Worm (Caenorhabditis elegans) whole organism, L3 larva: Measurements from ENCODE around the gene Y97E10AR.3.

ENCODE experiments used
- R02D3.7 ChIP-seq: fragments of 150-350 bp; optimal IDR thresholded peaks from 2 replicates; lab custom pipeline; 2014; ENCODE audit warnings: missing biosample characterization, missing genetic modification characterization
- ceh-9 ChIP-seq: sonication (generic microtip); optimal IDR thresholded peaks from 2 replicates; lab custom pipeline; 2018; ENCODE audit warnings: missing biosample characterization, missing genetic modification characterization
- fkh-10 ChIP-seq: sonication (generic microtip); optimal IDR thresholded peaks from 2 replicates; lab custom pipeline; 2017; ENCODE audit warnings: missing biosample characterization, missing genetic modification reagents, missing genetic modification characterization
- jun-1 ChIP-seq: fragments of 150-350 bp; optimal IDR thresholded peaks from 2 replicates; lab custom pipeline; 2014; ENCODE audit warnings: missing biosample characterization, missing genetic modification reagents, missing genetic modification characterization
- nhr-23 ChIP-seq: fragments of 150-350 bp; optimal IDR thresholded peaks from 2 replicates; lab custom pipeline; 2014; ENCODE audit warnings: missing biosample characterization, missing genetic modification reagents, missing genetic modification characterization
- nhr-237 ChIP-seq: fragments of 150-350 bp; optimal IDR thresholded peaks from 2 replicates; lab custom pipeline; 2014; ENCODE audit warnings: missing biosample characterization, missing genetic modification characterization
- sea-2 ChIP-seq: fragments of 150-350 bp; sonication (generic microtip); optimal IDR thresholded peaks from 4 replicates; lab custom pipeline; 2014; ENCODE audit warnings: missing biosample characterization, missing genetic modification reagents, missing genetic modification characterization
- unc-62 ChIP-seq: fragments of 150-350 bp; sonication (generic microtip); optimal IDR thresholded peaks from 4 replicates; lab custom pipeline; 2014; ENCODE audit warnings: missing biosample characterization, missing genetic modification reagents, missing genetic modification characterization
- ztf-11 ChIP-seq: fragments of 150-350 bp; optimal IDR thresholded peaks from 2 replicates; lab custom pipeline; 2014; ENCODE audit warnings: missing biosample characterization, missing genetic modification characterization

DNA sequence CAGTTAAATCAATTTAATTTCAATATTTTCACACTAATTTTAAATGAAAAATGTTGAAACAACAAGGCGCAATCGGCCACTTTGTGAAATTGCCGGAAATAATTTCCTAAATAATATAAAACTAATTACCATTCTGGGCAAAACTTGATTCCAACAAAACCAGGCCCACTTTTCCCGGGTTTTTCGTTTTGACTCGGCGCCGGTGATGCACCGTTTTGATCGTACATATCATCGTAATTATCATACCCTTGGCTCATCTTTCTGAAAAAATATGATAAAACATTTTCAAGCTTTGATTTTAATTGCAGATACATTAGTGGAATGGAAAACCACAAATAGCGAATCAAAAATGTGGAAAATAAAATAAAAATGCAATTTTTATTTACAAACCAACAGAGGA lies 4.7 kb upstream of the Y97E10AR.3 start, which contains the start of gene rpb-9:
- TF ChIP-seq ztf-11 (tag; lab: Kevin White, UChicago) = no peak
- TF ChIP-seq sea-2 (GFP tag; lab: Kevin White, UChicago) = no peak
- TF ChIP-seq jun-1 = no peak
- no peak for TF ChIP-seq nhr-23 (tag; lab: Kevin White, UChicago)
- TF ChIP-seq ceh-9 (tag; lab: Kevin White, UChicago) = no peak
- no peak for TF ChIP-seq fkh-10 (GFP tag; lab: Kevin White, UChicago)
- no peak for TF ChIP-seq nhr-237 (tag; lab: Kevin White, UChicago)
- no peak for TF ChIP-seq unc-62 (GFP tag; lab: Kevin White, UChicago)
- no peak for TF ChIP-seq R02D3.7 (tag; lab: Kevin White, UChicago)
